Worm (Caenorhabditis elegans): ENCODE data around the gene T04C12.11.

ce11 chrV:11030675-11031074, 29.4 kb downstream of the T04C12.11 start:
- TF ChIP-seq pha-4 (tag; optimal IDR thresholded peaks at IDR 0.05) (no peak), ama-1 (optimal IDR thresholded peaks at IDR 0.05) (no peak), fkh-10 (GFP tag; optimal IDR thresholded peaks at IDR 0.05) (no peak), nhr-28 (tag; optimal IDR thresholded peaks at IDR 0.05) (no peak), ztf-11 (tag; optimal IDR thresholded peaks at IDR 0.05) (no peak), lin-15B (tag; optimal IDR thresholded peaks at IDR 0.05) (no peak), zag-1 (tag; optimal IDR thresholded peaks at IDR 0.05) (no peak), ZK546.5 (tag; optimal IDR thresholded peaks at IDR 0.05) (no peak)

All from whole organism, L3 larva.